Worm (Caenorhabditis elegans) whole organism, early embryonic: ENCODE data around the gene col-14.

Source experiments
- B0310.2 ChIP-seq: sonication (generic microtip); optimal IDR thresholded peaks from 2 replicates; lab custom pipeline; 2016; ENCODE audit warnings: mild to moderate bottlenecking, missing genetic modification characterization, missing compliant biosample characterization
- F13C5.2 ChIP-seq: sonication (generic microtip); optimal IDR thresholded peaks from 2 replicates; lab custom pipeline; 2017; ENCODE audit warnings: mild to moderate bottlenecking, missing genetic modification characterization, inconsistent platforms, missing compliant biosample characterization
- aly-1 ChIP-seq: sonication (generic microtip); optimal IDR thresholded peaks from 2 replicates; lab custom pipeline; 2016; ENCODE audit warnings: missing genetic modification characterization, missing compliant biosample characterization
- ama-1 ChIP-seq: fragments of 150-350 bp; optimal IDR thresholded peaks from 2 replicates; lab custom pipeline; 2014
- ceh-13 ChIP-seq: fragments of 200-800 bp; sonication (Bioruptor generic); optimal IDR thresholded peaks from 2 replicates; lab custom pipeline; 2018; ENCODE audit warnings: mild to moderate bottlenecking, missing genetic modification characterization, missing compliant biosample characterization
- ceh-36 ChIP-seq: sonication (generic microtip); optimal IDR thresholded peaks from 2 replicates; lab custom pipeline; 2016; ENCODE audit warnings: missing genetic modification characterization, inconsistent platforms, missing compliant biosample characterization
- sea-1 ChIP-seq: fragments of 200-800 bp; sonication (Bioruptor generic); conservative IDR thresholded peaks from 2 replicates; pipeline ENCODE4 v1.3.6; 2022; ENCODE audit warnings: missing genetic modification characterization, missing compliant biosample characterization
- tbx-11 ChIP-seq: fragments of 200-800 bp; sonication (Bioruptor generic); IDR thresholded peaks from 2 replicates; pipeline ENCODE4 v1.3.6; 2022; ENCODE audit warnings: missing genetic modification characterization, missing compliant biosample characterization

- no peak for TF ChIP-seq ama-1
- TF ChIP-seq ceh-13 = no peak
- TF ChIP-seq ceh-36 (tag; lab: Kevin White, UChicago) = no peak
- no peak for TF ChIP-seq tbx-11 (GFP tag; lab: Robert Waterston, UW)
- no peak for TF ChIP-seq sea-1 (GFP tag; lab: Robert Waterston, UW)
- no peak for TF ChIP-seq F13C5.2 (tag; lab: Kevin White, UChicago)
- no peak for TF ChIP-seq B0310.2
- no peak for TF ChIP-seq aly-1 (tag; lab: Kevin White, UChicago)
Measured at ce11 chrIV:7726325-7726724, 26.9 kb upstream of the col-14 start, which contains the start of gene C50F7.5.
